Worm (Caenorhabditis elegans) whole organism, L1 larva: Measurements from ENCODE around the gene snb-5.

Experiments used
- egl-27 ChIP-seq, 2 experiments: fragments of 150-350 bp in 1 of 2; sonication (generic microtip); optimal IDR thresholded peaks; 3 replicates each; lab custom pipeline; 2017 to 2018; ENCODE audit warnings: missing biosample characterization in 2 of 2, missing genetic modification characterization in 2 of 2, missing genetic modification reagents in 2 of 2
- ets-5 ChIP-seq: fragments of 200-800 bp; sonication (Bioruptor generic); IDR thresholded peaks from 2 replicates; pipeline ENCODE4 v1.3.6; 2022; ENCODE audit warnings: missing genetic modification characterization, missing compliant biosample characterization
- fos-1 ChIP-seq: fragments of 150-350 bp; optimal IDR thresholded peaks from 2 replicates; lab custom pipeline; 2014; ENCODE audit warnings: missing biosample characterization, missing genetic modification characterization
- mdl-1 ChIP-seq, 2 experiments: fragments of 150-350 bp; optimal IDR thresholded peaks; 2 replicates each; lab custom pipeline; 2014 to 2017; ENCODE audit warnings: missing biosample characterization in 2 of 2, missing genetic modification characterization in 2 of 2, inconsistent platforms in 1 of 2
- mep-1 ChIP-seq: fragments of 150-350 bp; optimal IDR thresholded peaks from 2 replicates; lab custom pipeline; 2014; ENCODE audit warnings: missing biosample characterization, missing genetic modification characterization
- nhr-20 ChIP-seq: sonication (generic microtip); optimal IDR thresholded peaks from 2 replicates; lab custom pipeline; 2016; ENCODE audit warnings: mild to moderate bottlenecking, missing genetic modification characterization, missing compliant biosample characterization
- nhr-47 ChIP-seq: sonication (generic microtip); optimal IDR thresholded peaks from 2 replicates; lab custom pipeline; 2016; ENCODE audit warnings: mild to moderate bottlenecking, missing genetic modification characterization, moderate library complexity, missing compliant biosample characterization
- nhr-76 ChIP-seq: sonication (generic microtip); optimal IDR thresholded peaks from 2 replicates; lab custom pipeline; 2017; ENCODE audit warnings: missing biosample characterization, missing genetic modification characterization
- nhr-84 ChIP-seq: sonication (generic microtip); optimal IDR thresholded peaks from 2 replicates; lab custom pipeline; 2017; ENCODE audit warnings: missing biosample characterization, missing genetic modification characterization
- nhr-85 ChIP-seq: sonication (generic microtip); peaks from one replicate; lab custom pipeline; 2016; ENCODE audit warnings: missing genetic modification characterization, inconsistent platforms, missing compliant biosample characterization
- snpc-4 ChIP-seq: fragments of 150-350 bp; optimal IDR thresholded peaks from 2 replicates; lab custom pipeline; 2014; ENCODE audit warnings: missing biosample characterization, missing genetic modification characterization
- sup-37 ChIP-seq: fragments of 200-800 bp; sonication (Bioruptor generic); optimal IDR thresholded peaks from 2 replicates; lab custom pipeline; 2018; ENCODE audit warnings: mild to moderate bottlenecking, missing genetic modification characterization, missing compliant biosample characterization
- tbx-2 ChIP-seq: sonication (generic microtip); optimal IDR thresholded peaks from 2 replicates; lab custom pipeline; 2016; ENCODE audit warnings: missing genetic modification characterization, missing compliant biosample characterization

DNA sequence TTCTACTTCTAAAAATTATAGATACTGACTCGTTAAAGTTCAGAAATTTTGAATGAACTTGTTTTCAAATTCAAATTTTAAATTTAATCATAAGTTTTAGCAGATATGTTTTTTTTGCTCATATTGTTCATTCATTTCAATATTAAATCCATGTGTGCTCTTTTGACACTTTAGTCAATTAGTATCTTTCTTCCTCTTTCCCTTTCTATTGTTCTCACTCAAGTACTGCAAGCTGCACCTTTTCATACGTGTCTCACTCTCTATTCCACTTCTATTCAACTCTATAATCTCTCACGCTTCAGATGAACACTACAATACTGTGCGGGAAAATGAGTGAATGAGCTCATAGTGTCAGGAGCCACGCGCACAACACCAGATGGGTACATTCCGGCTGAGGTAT lies 15.1 kb downstream of the snb-5 start, which contains the start of gene C30A5.16:
- TF ChIP-seq ets-5 (no peak), sup-37 (GFP tag; lab: Kevin White, UChicago) (no peak), tbx-2 (tag; lab: Kevin White, UChicago) (no peak), egl-27 (tag; optimal IDR thresholded peaks at IDR 0.05; lab: Kevin White, UChicago) (no peak), fos-1 (tag; lab: Kevin White, UChicago) (no peak), nhr-20 (tag; lab: Kevin White, UChicago) (no peak), nhr-76 (tag; lab: Kevin White, UChicago) (no peak), mdl-1 (tag; optimal IDR thresholded peaks at IDR 0.05; lab: Kevin White, UChicago) (no peak), nhr-85 (tag; lab: Kevin White, UChicago) (no peak), nhr-47 (no peak), nhr-84 (no peak), snpc-4 (no peak), mep-1 (tag; lab: Kevin White, UChicago) (no peak)
